Worm (Caenorhabditis elegans) whole organism, L2 larva: ENCODE results near the gene C25H3.3.

Experiments used
- R02D3.7 ChIP-seq: fragments of 150-350 bp; optimal IDR thresholded peaks from 2 replicates; lab custom pipeline; 2014; ENCODE audit warnings: missing biosample characterization, missing genetic modification characterization
- ceh-16 ChIP-seq: fragments of 150-350 bp; optimal IDR thresholded peaks from 2 replicates; lab custom pipeline; 2014; ENCODE audit warnings: missing biosample characterization, missing genetic modification characterization
- elt-3 ChIP-seq: sonication (generic microtip); optimal IDR thresholded peaks from 2 replicates; lab custom pipeline; 2017; ENCODE audit warnings: missing biosample characterization, missing genetic modification characterization
- lin-11 ChIP-seq: fragments of 150-350 bp; sonication (generic microtip); optimal IDR thresholded peaks from 2 replicates; lab custom pipeline; 2014; ENCODE audit warnings: missing biosample characterization, missing genetic modification characterization, inconsistent platforms, mixed read lengths
- lin-39 ChIP-seq: fragments of 150-350 bp; optimal IDR thresholded peaks from 2 replicates; lab custom pipeline; 2014; ENCODE audit warnings: missing biosample characterization, missing genetic modification reagents, missing genetic modification characterization
- mbf-1 ChIP-seq: sonication (generic microtip); optimal IDR thresholded peaks from 2 replicates; lab custom pipeline; 2017; ENCODE audit warnings: missing biosample characterization, missing genetic modification characterization
- nhr-10 ChIP-seq: sonication (generic microtip); optimal IDR thresholded peaks from 2 replicates; lab custom pipeline; 2017; ENCODE audit warnings: missing biosample characterization, missing genetic modification characterization
- nhr-12 ChIP-seq: fragments of 150-350 bp; optimal IDR thresholded peaks from 2 replicates; lab custom pipeline; 2014; ENCODE audit warnings: missing biosample characterization, missing genetic modification characterization
- nhr-21 ChIP-seq: fragments of 150-350 bp; optimal IDR thresholded peaks from 2 replicates; lab custom pipeline; 2014; ENCODE audit warnings: missing biosample characterization, missing genetic modification characterization
- nhr-77 ChIP-seq: fragments of 150-350 bp; optimal IDR thresholded peaks from 2 replicates; lab custom pipeline; 2014; ENCODE audit warnings: missing biosample characterization, missing genetic modification characterization
- snpc-4 ChIP-seq: fragments of 150-350 bp; optimal IDR thresholded peaks from 2 replicates; lab custom pipeline; 2014; ENCODE audit warnings: missing biosample characterization, missing genetic modification characterization
- zag-1 ChIP-seq: fragments of 150-350 bp; optimal IDR thresholded peaks from 2 replicates; lab custom pipeline; 2014; ENCODE audit warnings: missing biosample characterization, missing genetic modification characterization

ce11 chrII:5646942-5647341, 47.1 kb upstream of the C25H3.3 start, which contains the start of gene F59E12.9:
- TF ChIP-seq mbf-1 (tag; lab: Kevin White, UChicago) (no peak), nhr-77 (tag; lab: Kevin White, UChicago) (no peak), R02D3.7 (tag; lab: Kevin White, UChicago) (no peak), elt-3 (tag; lab: Kevin White, UChicago) (no peak), lin-11 (tag; lab: Kevin White, UChicago) (no peak), ceh-16 (tag; lab: Kevin White, UChicago) (no peak), nhr-21 (tag; lab: Kevin White, UChicago) (no peak), nhr-10 (tag; lab: Kevin White, UChicago) (no peak), nhr-12 (tag; lab: Kevin White, UChicago) (no peak), lin-39 (tag; lab: Kevin White, UChicago) (no peak), zag-1 (tag; lab: Kevin White, UChicago) (no peak), snpc-4 (tag; lab: Kevin White, UChicago) (no peak)
